Worm (Caenorhabditis elegans): Measurements from ENCODE around the gene cutl-2.

ce11 chrII:9773892-9774581 is 49.6 kb upstream of the cutl-2 start, which contains the start of gene ZK1321.4:
- no peak for TF ChIP-seq ama-1 (optimal IDR thresholded peaks at IDR 0.05)
- no peak for TF ChIP-seq mdl-1 (tag; optimal IDR thresholded peaks at IDR 0.05)
- TF ChIP-seq snpc-4 (tag; optimal IDR thresholded peaks at IDR 0.05) = no peak
- TF ChIP-seq pha-4 (tag; optimal IDR thresholded peaks at IDR 0.05) = no peak
- TF ChIP-seq fos-1 (tag; optimal IDR thresholded peaks at IDR 0.05) = no peak
